Worm (Caenorhabditis elegans) whole organism, L2 larva: Measurements from ENCODE around the gene sumv-1.
"Not testable (repeated sequence)": the region's sequence is repeated elsewhere in the genome, so short reads cannot be mapped to it uniquely, and the experiment has no call there.

Source experiments
- F13H6.1 ChIP-seq: sonication (generic microtip); optimal IDR thresholded peaks from 2 replicates; lab custom pipeline; 2016; ENCODE audit warnings: missing genetic modification characterization, missing compliant biosample characterization
- Y55F3AM.14 ChIP-seq: fragments of 200-800 bp; sonication (Bioruptor generic); optimal IDR thresholded peaks from 2 replicates; lab custom pipeline; 2018; ENCODE audit warnings: mild to moderate bottlenecking, missing genetic modification characterization, missing compliant biosample characterization
- ZK546.5 ChIP-seq: sonication (generic microtip); optimal IDR thresholded peaks from 2 replicates; lab custom pipeline; 2017; ENCODE audit warnings: missing biosample characterization, missing genetic modification characterization
- alr-1 ChIP-seq: fragments of 150-350 bp; optimal IDR thresholded peaks from 2 replicates; lab custom pipeline; 2014; ENCODE audit warnings: missing biosample characterization, missing genetic modification characterization
- aly-2 ChIP-seq: fragments of 150-350 bp; optimal IDR thresholded peaks from 2 replicates; lab custom pipeline; 2014; ENCODE audit warnings: missing biosample characterization, missing genetic modification characterization
- blmp-1 ChIP-seq: sonication (generic microtip); optimal IDR thresholded peaks from 2 replicates; lab custom pipeline; 2017; ENCODE audit warnings: missing genetic modification characterization, mild to moderate bottlenecking, missing compliant biosample characterization, antibody characterized with exemption, moderate library complexity; ENCODE audit not compliant: insufficient read depth
- crh-2 ChIP-seq: sonication (generic microtip); optimal IDR thresholded peaks from 2 replicates; lab custom pipeline; 2017; ENCODE audit warnings: missing biosample characterization, missing genetic modification characterization
- egl-27 ChIP-seq: sonication (generic microtip); optimal IDR thresholded peaks from 3 replicates; lab custom pipeline; 2017; ENCODE audit warnings: missing biosample characterization, missing genetic modification reagents, missing genetic modification characterization
- fos-1 ChIP-seq: fragments of 150-350 bp; optimal IDR thresholded peaks from 2 replicates; lab custom pipeline; 2014; ENCODE audit warnings: missing biosample characterization, missing genetic modification characterization
- gmeb-1 ChIP-seq: fragments of 150-350 bp; optimal IDR thresholded peaks from 2 replicates; lab custom pipeline; 2014; ENCODE audit warnings: missing biosample characterization, missing genetic modification characterization
- lin-13 ChIP-seq: fragments of 150-350 bp; optimal IDR thresholded peaks from 2 replicates; lab custom pipeline; 2014; ENCODE audit warnings: missing biosample characterization, missing genetic modification reagents, missing genetic modification characterization
- lsy-2 ChIP-seq, 2 experiments: fragments of 150-350 bp in 1 of 2; sonication (generic microtip) in 1 of 2; optimal IDR thresholded peaks; 2 replicates each; lab custom pipeline; 2014 to 2017; ENCODE audit warnings: missing biosample characterization in 2 of 2, missing genetic modification characterization in 2 of 2
- mab-5 ChIP-seq: fragments of 150-350 bp; optimal IDR thresholded peaks from 2 replicates; lab custom pipeline; 2014; ENCODE audit warnings: missing biosample characterization, missing genetic modification characterization
- mbf-1 ChIP-seq: sonication (generic microtip); optimal IDR thresholded peaks from 2 replicates; lab custom pipeline; 2017; ENCODE audit warnings: missing biosample characterization, missing genetic modification characterization
- mdl-1 ChIP-seq, 2 experiments: fragments of 150-350 bp in 1 of 2; sonication (generic microtip) in 1 of 2; optimal IDR thresholded peaks; 2 replicates each; lab custom pipeline; 2017; ENCODE audit warnings: missing biosample characterization in 2 of 2, missing genetic modification characterization in 2 of 2
- nhr-11 ChIP-seq: fragments of 150-350 bp; optimal IDR thresholded peaks from 2 replicates; lab custom pipeline; 2014; ENCODE audit warnings: missing biosample characterization, missing genetic modification characterization
- nhr-129 ChIP-seq: fragments of 150-350 bp; optimal IDR thresholded peaks from 2 replicates; lab custom pipeline; 2014; ENCODE audit warnings: missing biosample characterization, missing genetic modification characterization
- nhr-21 ChIP-seq: fragments of 150-350 bp; optimal IDR thresholded peaks from 2 replicates; lab custom pipeline; 2014; ENCODE audit warnings: missing biosample characterization, missing genetic modification characterization
- nhr-23 ChIP-seq: fragments of 150-350 bp; optimal IDR thresholded peaks from 2 replicates; lab custom pipeline; 2014; ENCODE audit warnings: missing biosample characterization, missing genetic modification reagents, missing genetic modification characterization
- nhr-237 ChIP-seq: fragments of 150-350 bp; optimal IDR thresholded peaks from 2 replicates; lab custom pipeline; 2014; ENCODE audit warnings: missing biosample characterization, missing genetic modification characterization
- nhr-25 ChIP-seq: fragments of 150-350 bp; sonication (generic microtip); optimal IDR thresholded peaks from 3 replicates; lab custom pipeline; 2014; ENCODE audit warnings: missing biosample characterization, missing genetic modification characterization
- nhr-6 ChIP-seq: fragments of 150-350 bp; optimal IDR thresholded peaks from 2 replicates; lab custom pipeline; 2014; ENCODE audit warnings: missing biosample characterization, missing genetic modification characterization
- sma-9 ChIP-seq, 2 experiments: fragments of 150-350 bp in 1 of 2; sonication (generic microtip) in 1 of 2; optimal IDR thresholded peaks; 2 replicates each; lab custom pipeline; 2014 to 2016; ENCODE audit warnings: missing genetic modification characterization in 2 of 2, mild to moderate bottlenecking in 1 of 2, missing biosample characterization in 1 of 2, missing compliant biosample characterization in 1 of 2, missing genetic modification reagents in 1 of 2, moderate library complexity in 1 of 2
- snpc-4 ChIP-seq: fragments of 150-350 bp; optimal IDR thresholded peaks from 2 replicates; lab custom pipeline; 2014; ENCODE audit warnings: missing biosample characterization, missing genetic modification characterization
- unc-55 ChIP-seq: fragments of 150-350 bp; sonication (generic microtip); optimal IDR thresholded peaks from 3 replicates; lab custom pipeline; 2014; ENCODE audit warnings: missing biosample characterization, missing genetic modification reagents, missing genetic modification characterization
- unc-62 ChIP-seq: fragments of 150-350 bp; optimal IDR thresholded peaks from 2 replicates; lab custom pipeline; 2014; ENCODE audit warnings: missing biosample characterization, missing genetic modification reagents, missing genetic modification characterization
- zag-1 ChIP-seq: fragments of 150-350 bp; optimal IDR thresholded peaks from 2 replicates; lab custom pipeline; 2014; ENCODE audit warnings: missing biosample characterization, missing genetic modification characterization
- ztf-11 ChIP-seq: sonication (generic microtip); optimal IDR thresholded peaks from 2 replicates; lab custom pipeline; 2017; ENCODE audit warnings: missing biosample characterization, missing genetic modification characterization
- ztf-4 ChIP-seq: fragments of 150-350 bp; optimal IDR thresholded peaks from 2 replicates; lab custom pipeline; 2014; ENCODE audit warnings: missing biosample characterization, missing genetic modification characterization

The sumv-1 gene

ce11 chrIII:5218687-5219086 is 35.3 kb downstream of the sumv-1 start, which contains the start of gene ZC155.2:
TSS of gene ZC155.2 (plus strand) at chrIII:5218987.
- TF ChIP-seq mab-5: peak; percentile 23
- TF ChIP-seq Y55F3AM.14 (GFP tag; lab: Kevin White, UChicago): no peak
- TF ChIP-seq nhr-6 (tag; lab: Kevin White, UChicago): no peak
- no peak for TF ChIP-seq nhr-129

ce11 chrIII:5217511-5217910 is 36.5 kb downstream of the sumv-1 start, which contains the start of gene cutl-19:
TSS of gene cutl-19 (minus strand) at chrIII:5217611.
- TF ChIP-seq nhr-6 (tag; lab: Kevin White, UChicago) (no peak), ZK546.5 (tag; lab: Kevin White, UChicago) (no peak), mbf-1 (tag; lab: Kevin White, UChicago) (no peak), F13H6.1 (tag; lab: Kevin White, UChicago) (no peak), mab-5 (no peak), nhr-21 (tag; lab: Kevin White, UChicago) (no peak), alr-1 (no peak), nhr-25 (tag; lab: Kevin White, UChicago) (no peak), nhr-129 (no peak), Y55F3AM.14 (GFP tag; lab: Kevin White, UChicago) (no peak), zag-1 (tag; lab: Kevin White, UChicago) (no peak)

ce11 chrIII:5215375-5215774 is 38.6 kb downstream of the sumv-1 start, which contains the start of gene ZC155.4:
TSS of gene ZC155.4 (minus strand) at chrIII:5215475.
- TF ChIP-seq aly-2 (tag; lab: Kevin White, UChicago) (no peak), blmp-1 (tag; lab: Kevin White, UChicago) (no peak), F13H6.1 (tag; lab: Kevin White, UChicago) (no peak), ztf-4 (tag; lab: Kevin White, UChicago) (no peak), nhr-11 (no peak)

ce11 chrIII:5214162-5214561 is 39.8 kb downstream of the sumv-1 start:
- TF ChIP-seq mdl-1 (tag; optimal IDR thresholded peaks at IDR 0.05; lab: Kevin White, UChicago) (no peak), ZK546.5 (tag; lab: Kevin White, UChicago) (no peak), mbf-1 (tag; lab: Kevin White, UChicago) (no peak), F13H6.1 (tag; lab: Kevin White, UChicago) (no peak), fos-1 (tag; lab: Kevin White, UChicago) (no peak), nhr-23 (tag; lab: Kevin White, UChicago) (no peak), ztf-11 (tag; lab: Kevin White, UChicago) (no peak)
- TF ChIP-seq, all 48 proteins: peak for 0

ce11 chrIII:5211137-5211648 is 42.8 kb downstream of the sumv-1 start:
- TF ChIP-seq unc-55: peak; percentile 10
- peak; percentile 18 for TF ChIP-seq crh-2 (tag; lab: Kevin White, UChicago)
- TF ChIP-seq egl-27: peak; percentile 7
- TF ChIP-seq lin-13 (GFP tag; lab: Kevin White, UChicago): peak; percentile 25
- TF ChIP-seq F13H6.1 (tag; lab: Kevin White, UChicago): peak; percentile 58
- TF ChIP-seq nhr-129: peak; percentile 37
- TF ChIP-seq gmeb-1 (tag; lab: Kevin White, UChicago): peak; percentile 21
- TF ChIP-seq nhr-21 (tag; lab: Kevin White, UChicago): peak; percentile 65
- peak in 1 of 2 experiments; percentile 58 for TF ChIP-seq lsy-2 (tag; optimal IDR thresholded peaks at IDR 0.05; lab: Kevin White, UChicago)
- peak; percentile 52 for TF ChIP-seq sma-9 (GFP tag; optimal IDR thresholded peaks at IDR 0.05; lab: Kevin White, UChicago)
- not testable (repeated sequence) for TF ChIP-seq sma-9 (tag; optimal IDR thresholded peaks at IDR 0.05; lab: Kevin White, UChicago)
- TF ChIP-seq fos-1 (tag; lab: Kevin White, UChicago): peak; percentile 63

- TF ChIP-seq nhr-129 (no peak), unc-62 (GFP tag; lab: Kevin White, UChicago) (no peak), mab-5 (no peak), snpc-4 (tag; lab: Kevin White, UChicago) (no peak), nhr-237 (tag; lab: Kevin White, UChicago) (no peak)
Observed at ce11 chrIII:5210269-5210668, 43.7 kb downstream of the sumv-1 start.
